Fruit fly (Drosophila melanogaster): ENCODE measurements around the gene CG9586.

CG9586 gene

DNA sequence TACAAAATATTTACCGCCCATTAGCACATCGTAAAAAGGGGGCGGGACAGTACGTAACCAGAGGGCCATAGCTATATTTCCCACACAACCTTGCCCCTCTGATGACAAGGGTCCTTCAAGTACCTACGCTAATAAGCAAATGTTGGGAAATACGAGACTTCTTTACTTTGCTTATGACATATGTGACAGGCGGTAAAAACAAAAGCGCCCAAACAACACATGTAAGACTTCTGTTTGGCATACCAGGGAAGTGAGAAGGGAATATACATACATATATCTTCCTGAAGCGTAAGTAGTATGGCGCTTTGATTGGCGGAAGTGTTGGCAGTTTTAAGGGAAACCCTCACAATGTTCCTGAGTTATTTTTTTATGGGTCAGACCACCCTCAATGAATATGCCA, 20.6 kb downstream of the CG9586 start:
- TF ChIP-seq EcR (GFP tag; optimal IDR thresholded peaks at IDR 0.05), result no peak
- no peak for TF ChIP-seq psq (optimal IDR thresholded peaks at IDR 0.05)
- TF ChIP-seq usp (GFP tag; optimal IDR thresholded peaks at IDR 0.05), result no peak
- no peak for TF ChIP-seq CG8478 (optimal IDR thresholded peaks at IDR 0.05)

DNA sequence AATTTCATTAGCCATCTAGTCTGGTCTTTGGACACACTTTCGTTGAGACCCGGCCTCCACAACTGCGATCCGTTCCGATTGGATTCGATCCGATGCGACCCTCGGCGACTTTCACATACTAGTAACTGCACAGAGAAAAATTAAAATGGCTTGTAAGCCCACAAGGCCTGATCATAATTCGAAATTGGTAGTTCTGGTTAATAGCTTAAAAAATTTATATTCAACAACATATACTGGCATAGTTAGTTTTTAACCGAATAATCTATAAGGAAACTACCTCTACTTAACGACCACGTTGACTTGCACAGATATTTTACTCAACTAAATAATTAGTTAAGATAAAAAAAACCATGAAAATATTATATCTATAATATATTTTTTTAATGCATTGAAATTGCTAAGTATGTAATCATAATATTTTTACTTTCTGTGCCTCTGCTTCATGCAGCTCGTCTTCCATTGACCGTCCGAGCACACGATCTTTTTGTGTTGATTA, 25.3 kb downstream of the CG9586 start:
- TF ChIP-seq pan (optimal IDR thresholded peaks at IDR 0.05), result no peak
- no peak for TF ChIP-seq Dll (optimal IDR thresholded peaks at IDR 0.05)
- no peak for TF ChIP-seq CG8478 (optimal IDR thresholded peaks at IDR 0.05)
- TF ChIP-seq psq (optimal IDR thresholded peaks at IDR 0.05), result no peak
- TF ChIP-seq usp (GFP tag; optimal IDR thresholded peaks at IDR 0.05), result no peak
- TF ChIP-seq EcR (GFP tag; optimal IDR thresholded peaks at IDR 0.05), result no peak

DNA sequence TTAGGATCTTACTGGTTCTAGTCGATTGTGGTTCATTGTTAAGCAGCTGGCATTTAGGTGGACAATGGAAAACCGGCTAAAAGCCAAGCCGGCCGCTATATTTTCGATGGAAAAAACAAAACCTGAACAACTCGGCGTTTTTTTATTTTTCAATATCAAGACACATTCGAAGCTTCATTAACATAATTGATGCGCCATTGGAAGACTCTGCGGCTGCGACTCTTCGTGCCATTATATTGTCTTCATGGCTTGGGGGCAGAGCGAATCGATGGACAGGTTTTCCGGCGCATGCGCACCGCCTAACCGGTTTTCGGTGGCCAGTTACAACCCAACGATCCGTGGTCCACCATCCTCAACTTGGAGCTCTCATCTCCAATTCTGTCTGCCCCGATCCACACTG, 29.6 kb downstream of the CG9586 start:
- TF ChIP-seq Dll (optimal IDR thresholded peaks at IDR 0.05), result no peak
- no peak for TF ChIP-seq EcR (GFP tag; optimal IDR thresholded peaks at IDR 0.05)
- no peak for TF ChIP-seq usp (GFP tag; optimal IDR thresholded peaks at IDR 0.05)
- no peak for TF ChIP-seq CG8478 (optimal IDR thresholded peaks at IDR 0.05)
- TF ChIP-seq psq (optimal IDR thresholded peaks at IDR 0.05), result no peak
- no peak for TF ChIP-seq pan (optimal IDR thresholded peaks at IDR 0.05)

DNA sequence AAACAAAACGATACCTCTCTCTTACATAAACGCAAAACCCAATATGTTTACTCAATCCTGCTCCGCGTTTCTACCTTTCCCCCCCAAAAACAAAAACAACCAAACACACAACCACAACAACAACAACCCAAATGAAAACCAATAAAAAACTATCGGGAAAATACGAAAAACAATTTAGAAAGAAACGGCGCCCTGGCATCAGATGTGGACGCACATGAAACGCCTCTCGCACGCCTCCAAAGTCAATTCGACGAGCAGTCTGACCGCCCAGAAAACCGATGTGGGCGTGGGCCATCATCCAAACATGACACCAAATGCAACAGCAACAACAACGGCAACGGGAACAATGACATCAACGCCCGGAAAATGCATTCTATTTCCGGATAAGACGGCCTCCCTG, 31.4 kb downstream of the CG9586 start:
- TF ChIP-seq CG8478 (optimal IDR thresholded peaks at IDR 0.05), result no peak
- no peak for TF ChIP-seq EcR (GFP tag; optimal IDR thresholded peaks at IDR 0.05)
- no peak for TF ChIP-seq psq (optimal IDR thresholded peaks at IDR 0.05)
- TF ChIP-seq pan (optimal IDR thresholded peaks at IDR 0.05), result no peak
- no peak for TF ChIP-seq usp (GFP tag; optimal IDR thresholded peaks at IDR 0.05)
- TF ChIP-seq Dll (optimal IDR thresholded peaks at IDR 0.05), result no peak

DNA sequence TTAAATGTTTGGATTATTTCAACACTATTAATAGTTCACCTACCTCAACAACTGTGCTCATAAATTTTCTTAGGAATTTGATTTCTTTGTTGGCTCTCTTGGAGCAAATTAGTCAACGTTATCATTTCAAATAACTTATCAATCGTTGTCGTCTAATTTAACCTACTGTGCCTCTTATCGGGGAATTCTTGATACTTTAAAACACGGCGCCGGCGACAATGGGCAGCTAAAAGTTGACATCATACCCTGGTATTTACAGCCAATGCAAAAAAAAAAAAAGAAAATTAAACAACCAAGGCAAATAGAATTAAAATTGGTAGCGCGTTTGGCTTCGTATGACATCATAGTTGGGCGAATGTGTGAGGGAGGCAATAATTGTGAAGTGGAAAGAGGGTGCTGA, 32.1 kb downstream of the CG9586 start:
- TF ChIP-seq EcR (GFP tag; optimal IDR thresholded peaks at IDR 0.05), result no peak
- no peak for TF ChIP-seq CG8478 (optimal IDR thresholded peaks at IDR 0.05)
- TF ChIP-seq Dll (optimal IDR thresholded peaks at IDR 0.05), result no peak
- TF ChIP-seq usp (GFP tag; optimal IDR thresholded peaks at IDR 0.05), result no peak
- TF ChIP-seq pan (optimal IDR thresholded peaks at IDR 0.05), result no peak

DNA sequence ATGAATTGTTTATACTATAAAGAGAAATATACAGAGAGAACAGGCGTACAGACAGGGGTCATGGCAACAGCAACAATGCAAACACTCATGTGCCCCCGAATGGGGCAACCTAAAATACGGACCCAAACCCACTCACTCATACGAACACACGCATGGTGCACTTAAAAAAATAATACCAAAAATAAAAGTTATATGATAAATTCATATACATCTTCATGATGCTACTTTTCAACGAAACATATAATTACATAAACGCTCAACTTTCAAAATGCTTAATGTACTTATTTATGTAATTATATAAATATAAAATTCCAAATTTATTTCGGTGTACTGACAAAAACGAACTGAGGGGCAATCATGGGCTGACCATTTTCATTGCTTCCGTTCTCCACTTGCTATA, 33.1 kb downstream of the CG9586 start:
- TF ChIP-seq EcR (GFP tag; optimal IDR thresholded peaks at IDR 0.05) (no peak), psq (optimal IDR thresholded peaks at IDR 0.05) (no peak), CG8478 (optimal IDR thresholded peaks at IDR 0.05) (no peak), usp (GFP tag; optimal IDR thresholded peaks at IDR 0.05) (no peak), pan (optimal IDR thresholded peaks at IDR 0.05) (no peak), Dll (optimal IDR thresholded peaks at IDR 0.05) (no peak)

DNA sequence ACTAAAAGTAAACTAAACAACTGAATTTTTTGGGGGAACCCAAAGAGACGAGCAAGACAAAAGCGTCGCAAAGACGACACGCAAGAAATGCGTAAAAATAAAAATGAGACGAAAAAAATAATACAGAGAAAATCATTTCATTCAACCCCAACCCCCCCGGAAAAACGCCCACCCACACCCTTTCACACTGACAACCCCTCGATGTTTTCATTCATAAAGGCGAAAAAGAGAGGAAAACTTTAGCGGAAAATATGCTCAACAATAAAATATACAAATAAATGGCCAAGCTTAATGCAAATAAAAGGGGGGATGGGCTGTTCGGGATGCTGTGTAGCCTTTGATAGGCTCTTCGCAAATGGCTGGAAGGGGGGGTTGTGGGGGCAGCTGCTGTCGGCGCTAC, 35.4 kb downstream of the CG9586 start:
- TF ChIP-seq CG8478 (optimal IDR thresholded peaks at IDR 0.05) (no peak), usp (GFP tag; optimal IDR thresholded peaks at IDR 0.05) (no peak), EcR (GFP tag; optimal IDR thresholded peaks at IDR 0.05) (no peak), pan (optimal IDR thresholded peaks at IDR 0.05) (no peak), Dll (optimal IDR thresholded peaks at IDR 0.05) (no peak), psq (optimal IDR thresholded peaks at IDR 0.05) (no peak)

DNA sequence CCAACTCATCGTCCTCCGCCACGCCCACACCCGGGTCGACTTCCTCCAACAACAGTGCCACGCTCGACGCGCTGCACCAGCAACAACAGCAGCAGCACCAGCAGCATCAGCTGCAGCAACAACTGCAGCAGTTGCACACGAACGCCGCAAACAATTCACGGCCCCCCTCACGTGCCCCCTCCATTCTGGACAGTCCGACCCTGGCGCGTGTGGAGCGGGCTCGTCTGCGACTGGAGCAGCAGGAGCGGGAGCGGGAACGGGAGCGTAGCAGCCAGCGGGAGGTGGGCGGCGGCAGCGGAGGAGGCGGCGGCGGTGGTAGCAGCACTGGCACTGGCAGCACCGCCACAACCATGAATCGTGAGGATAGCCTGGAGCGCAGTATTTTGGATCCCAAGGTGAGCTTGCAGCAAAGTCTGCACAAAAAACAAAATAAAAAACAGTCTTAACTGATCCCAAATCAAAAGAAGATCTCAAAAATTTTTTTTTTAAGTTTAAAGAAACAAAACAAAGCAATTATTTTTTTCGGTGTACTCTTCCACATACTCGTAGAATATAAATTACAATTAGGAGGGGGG, 39.2 kb downstream of the CG9586 start:
- TF ChIP-seq psq (optimal IDR thresholded peaks at IDR 0.05), result no peak
- no peak for TF ChIP-seq Dll (optimal IDR thresholded peaks at IDR 0.05)
- TF ChIP-seq CG8478 (optimal IDR thresholded peaks at IDR 0.05), result no peak
- TF ChIP-seq EcR (GFP tag; optimal IDR thresholded peaks at IDR 0.05), result no peak

DNA sequence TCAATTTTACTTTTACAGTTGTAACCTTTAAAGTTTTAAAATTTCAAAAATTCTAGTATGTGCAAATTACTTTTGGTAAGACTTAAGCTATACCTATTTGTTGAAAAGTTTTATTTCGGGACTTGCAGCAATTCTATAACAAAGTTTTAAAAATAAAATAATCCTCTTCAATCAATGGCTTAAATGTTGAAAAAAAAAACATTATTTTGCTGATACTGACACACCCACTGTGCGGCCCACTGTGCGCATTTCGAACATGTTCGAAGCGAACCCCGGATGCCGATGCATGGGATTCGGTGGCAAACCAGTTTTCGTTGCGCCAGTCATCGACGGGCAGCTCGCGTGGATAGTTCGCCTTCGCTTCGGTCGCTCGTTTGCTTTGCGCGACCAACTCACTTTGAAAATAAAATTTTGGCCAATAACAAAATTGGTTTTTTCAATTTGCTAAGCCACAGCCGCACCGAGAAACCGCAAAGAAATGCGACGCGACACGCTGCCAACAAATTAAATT, 40.8 kb downstream of the CG9586 start, which contains the start of gene CG32982:
Gene CG32982, plus strand, starts transcription at position 320 of the 511 bp plus-strand sequence.
- TF ChIP-seq usp (GFP tag; optimal IDR thresholded peaks at IDR 0.05) (no peak), psq (optimal IDR thresholded peaks at IDR 0.05) (no peak), EcR (GFP tag; optimal IDR thresholded peaks at IDR 0.05) (no peak)

DNA sequence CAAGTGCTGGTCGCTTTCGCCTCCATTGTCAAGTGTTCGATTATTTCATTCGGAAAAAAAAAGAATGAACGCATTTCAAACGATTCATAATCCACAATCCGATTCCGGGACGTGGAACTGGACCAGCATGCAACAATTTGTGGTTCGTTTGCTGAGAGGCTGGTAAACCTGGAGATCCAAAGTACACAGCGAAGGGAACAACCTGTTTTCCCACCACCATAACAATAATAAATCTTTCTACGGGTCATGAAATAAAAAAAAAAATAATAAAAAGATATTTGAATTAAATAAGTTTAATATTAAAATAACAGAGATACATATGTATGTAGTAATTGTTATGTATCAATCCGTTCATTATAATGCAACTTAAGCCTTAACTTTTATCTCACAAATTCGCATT, 41.9 kb downstream of the CG9586 start:
- TF ChIP-seq pan (optimal IDR thresholded peaks at IDR 0.05), result no peak
- no peak for TF ChIP-seq psq (optimal IDR thresholded peaks at IDR 0.05)

DNA sequence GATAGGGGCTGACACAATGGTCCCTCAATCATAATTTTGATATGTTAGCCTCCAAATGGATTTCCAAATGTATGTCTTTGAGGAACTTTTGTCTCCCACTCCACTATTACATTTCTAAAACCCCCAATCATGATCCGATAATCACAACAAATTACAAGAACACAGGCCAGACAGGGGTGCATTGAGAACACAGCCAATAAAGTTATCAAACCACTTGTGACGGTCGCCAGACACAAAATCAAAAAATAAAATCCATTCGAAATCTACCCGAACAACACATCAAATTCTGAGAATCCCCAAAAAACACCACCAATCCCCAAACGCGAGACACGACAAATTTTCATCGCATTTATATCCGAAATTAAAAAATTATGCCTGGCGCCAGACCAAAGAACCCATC, 42.6 kb downstream of the CG9586 start:
- TF ChIP-seq psq (optimal IDR thresholded peaks at IDR 0.05) (no peak), pan (optimal IDR thresholded peaks at IDR 0.05) (no peak), EcR (GFP tag; optimal IDR thresholded peaks at IDR 0.05) (no peak), Dll (optimal IDR thresholded peaks at IDR 0.05) (no peak), usp (GFP tag; optimal IDR thresholded peaks at IDR 0.05) (no peak), CG8478 (optimal IDR thresholded peaks at IDR 0.05) (no peak)

DNA sequence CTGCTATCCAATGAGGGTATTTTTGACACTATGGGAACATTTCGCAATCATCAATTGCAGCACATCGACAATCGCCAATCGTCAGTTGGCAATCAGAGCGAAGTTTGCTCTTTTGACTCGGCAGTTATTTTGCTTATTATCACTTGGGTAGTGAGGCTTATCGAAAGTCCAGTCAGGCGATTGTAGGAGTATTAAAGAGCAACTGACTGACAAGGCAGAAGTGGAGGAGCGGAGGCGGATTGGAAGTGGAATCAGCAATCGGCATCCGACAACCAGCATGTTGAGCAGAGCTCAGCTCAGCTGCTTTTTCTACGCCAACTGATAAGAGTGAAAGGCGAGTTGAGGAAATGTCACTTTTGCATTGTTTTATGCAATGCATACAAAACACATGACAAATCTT, 43.9 kb downstream of the CG9586 start:
- TF ChIP-seq Dll (optimal IDR thresholded peaks at IDR 0.05) (no peak), usp (GFP tag; optimal IDR thresholded peaks at IDR 0.05) (no peak), psq (optimal IDR thresholded peaks at IDR 0.05) (no peak), pan (optimal IDR thresholded peaks at IDR 0.05) (no peak), EcR (GFP tag; optimal IDR thresholded peaks at IDR 0.05) (no peak), CG8478 (optimal IDR thresholded peaks at IDR 0.05) (no peak)
